Worm (Caenorhabditis elegans) whole organism, young adult: ENCODE measurements around the gene frpr-2.

ENCODE experiments used
- B0261.1 ChIP-seq: sonication (generic microtip); optimal IDR thresholded peaks from 2 replicates; lab custom pipeline; 2016; ENCODE audit warnings: mild to moderate bottlenecking, missing genetic modification characterization, moderate library complexity, missing compliant biosample characterization
- B0336.3 ChIP-seq: fragments of 200-800 bp; sonication (Bioruptor generic); IDR thresholded peaks from 2 replicates; pipeline ENCODE4 v1.3.6; 2022; ENCODE audit warnings: missing genetic modification characterization, missing compliant biosample characterization
- C06A6.2 ChIP-seq: fragments of 200-800 bp; sonication (Bioruptor generic); conservative IDR thresholded peaks from 2 replicates; pipeline ENCODE4 v1.3.6; 2022; ENCODE audit warnings: missing genetic modification characterization, missing compliant biosample characterization
- F23B12.7 ChIP-seq: sonication (generic microtip); optimal IDR thresholded peaks from 2 replicates; lab custom pipeline; 2017; ENCODE audit warnings: missing genetic modification characterization, mild to moderate bottlenecking, missing compliant biosample characterization, antibody characterized with exemption, moderate library complexity; ENCODE audit not compliant: insufficient read depth
- F39B2.1 ChIP-seq: fragments of 200-800 bp; sonication (Bioruptor generic); IDR thresholded peaks from 2 replicates; pipeline ENCODE4 v1.3.6; 2022; ENCODE audit warnings: missing genetic modification reagents, missing genetic modification characterization, missing compliant biosample characterization
- T07F8.4 ChIP-seq: sonication (generic microtip); optimal IDR thresholded peaks from 2 replicates; lab custom pipeline; 2016; ENCODE audit warnings: mild to moderate bottlenecking, missing genetic modification characterization, moderate library complexity, missing compliant biosample characterization
- Y53F4B.3 ChIP-seq: fragments of 200-800 bp; sonication (Bioruptor generic); IDR thresholded peaks from 2 replicates; pipeline ENCODE4 v1.3.6; 2022; ENCODE audit warnings: missing genetic modification reagents, missing genetic modification characterization, missing compliant biosample characterization
- Y79H2A.3 ChIP-seq: fragments of 200-800 bp; sonication (Bioruptor generic); conservative IDR thresholded peaks from 2 replicates; pipeline ENCODE4 v1.3.6; 2022; ENCODE audit warnings: missing genetic modification reagents, missing genetic modification characterization, missing compliant biosample characterization
- akir-1 ChIP-seq: fragments of 200-800 bp; sonication (Bioruptor generic); optimal IDR thresholded peaks from 2 replicates; lab custom pipeline; 2018; ENCODE audit warnings: mild to moderate bottlenecking, missing genetic modification characterization, moderate library complexity, missing compliant biosample characterization
- aptf-2 ChIP-seq: fragments of 200-800 bp; sonication (Bioruptor generic); conservative IDR thresholded peaks from 2 replicates; pipeline ENCODE4 v1.3.6; 2022; ENCODE audit warnings: missing genetic modification reagents, missing genetic modification characterization, missing compliant biosample characterization
- attf-3 ChIP-seq: fragments of 200-800 bp; sonication (Bioruptor generic); conservative IDR thresholded peaks from 2 replicates; pipeline ENCODE4 v1.3.6; 2022; ENCODE audit warnings: missing genetic modification reagents, missing genetic modification characterization, missing compliant biosample characterization
- cebp-1 ChIP-seq, 2 experiments: fragments of 200-800 bp in 1 of 2; sonication (Bioruptor generic) in 1 of 2; sonication (generic microtip) in 1 of 2; IDR thresholded peaks in 1 of 2; optimal IDR thresholded peaks in 1 of 2; 2 replicates each; pipeline versions ENCODE4 v1.3.6 to Lab custom; 2017 to 2022; ENCODE audit warnings: missing compliant biosample characterization in 2 of 2, missing genetic modification characterization in 2 of 2, mild to moderate bottlenecking in 1 of 2, missing genetic modification reagents in 1 of 2, moderate library complexity in 1 of 2
- ceh-58 ChIP-seq: fragments of 200-800 bp; sonication (Bioruptor generic); IDR thresholded peaks from 2 replicates; pipeline ENCODE4 v1.3.6; 2022; ENCODE audit warnings: missing genetic modification characterization, missing compliant biosample characterization
- ceh-79 ChIP-seq: sonication (generic microtip); optimal IDR thresholded peaks from 2 replicates; lab custom pipeline; 2017; ENCODE audit warnings: mild to moderate bottlenecking, missing genetic modification characterization, missing compliant biosample characterization
- chd-7 ChIP-seq: sonication (generic microtip); optimal IDR thresholded peaks from 2 replicates; lab custom pipeline; 2016; ENCODE audit warnings: mild to moderate bottlenecking, missing genetic modification characterization, moderate library complexity, missing compliant biosample characterization
- dpff-1 ChIP-seq: sonication (generic microtip); optimal IDR thresholded peaks from 2 replicates; lab custom pipeline; 2017; ENCODE audit warnings: mild to moderate bottlenecking, missing genetic modification characterization, missing compliant biosample characterization
- egl-44 ChIP-seq: fragments of 200-800 bp; sonication (Bioruptor generic); IDR thresholded peaks from 2 replicates; pipeline ENCODE4 v1.3.6; 2022; ENCODE audit warnings: missing genetic modification reagents, missing genetic modification characterization, missing compliant biosample characterization
- egrh-3 ChIP-seq: fragments of 200-800 bp; sonication (Bioruptor generic); IDR thresholded peaks from 2 replicates; pipeline ENCODE4 v1.3.6; 2022; ENCODE audit warnings: missing genetic modification reagents, missing genetic modification characterization, missing compliant biosample characterization
- fkh-3 ChIP-seq: sonication (generic microtip); optimal IDR thresholded peaks from 2 replicates; lab custom pipeline; 2016; ENCODE audit warnings: mild to moderate bottlenecking, missing genetic modification characterization, missing compliant biosample characterization
- him-1 ChIP-seq: sonication (generic microtip); optimal IDR thresholded peaks from 2 replicates; lab custom pipeline; 2016; ENCODE audit warnings: missing genotype, missing genetic modification reagents, missing genetic modification characterization, missing compliant biosample characterization
- hrde-1 ChIP-seq: sonication (generic microtip); optimal IDR thresholded peaks from 2 replicates; lab custom pipeline; 2016; ENCODE audit warnings: missing genetic modification characterization, mild to moderate bottlenecking, missing compliant biosample characterization, moderate library complexity, missing genotype, missing genetic modification reagents, borderline replicate concordance
- lin-26 ChIP-seq: fragments of 200-800 bp; sonication (Bioruptor generic); IDR thresholded peaks from 2 replicates; pipeline ENCODE4 v1.3.6; 2022; ENCODE audit warnings: missing genetic modification reagents, missing genetic modification characterization, missing compliant biosample characterization
- lin-40 ChIP-seq: sonication (generic microtip); optimal IDR thresholded peaks from 2 replicates; lab custom pipeline; 2016; ENCODE audit warnings: missing genetic modification characterization, mild to moderate bottlenecking, missing compliant biosample characterization, missing genotype, missing genetic modification reagents
- lsl-1 ChIP-seq: fragments of 200-800 bp; sonication (Bioruptor generic); optimal IDR thresholded peaks from 2 replicates; lab custom pipeline; 2018; ENCODE audit warnings: mild to moderate bottlenecking, missing genetic modification characterization, moderate library complexity, missing compliant biosample characterization
- lsy-27 ChIP-seq: sonication (generic microtip); optimal IDR thresholded peaks from 2 replicates; lab custom pipeline; 2017; ENCODE audit warnings: missing genetic modification characterization, mild to moderate bottlenecking, missing compliant biosample characterization, antibody characterized with exemption, missing genotype, borderline replicate concordance; ENCODE audit not compliant: insufficient read depth
- madf-6 ChIP-seq: fragments of 200-800 bp; sonication (Bioruptor generic); IDR thresholded peaks from 2 replicates; pipeline ENCODE4 v1.3.6; 2022; ENCODE audit warnings: missing genetic modification reagents, missing genetic modification characterization, missing compliant biosample characterization
- mel-28 ChIP-seq: sonication (generic microtip); optimal IDR thresholded peaks from 2 replicates; lab custom pipeline; 2016; ENCODE audit warnings: borderline replicate concordance, mild to moderate bottlenecking, missing genetic modification characterization, missing compliant biosample characterization
- mes-4 ChIP-seq: sonication (generic microtip); optimal IDR thresholded peaks from 2 replicates; lab custom pipeline; 2016; ENCODE audit warnings: missing genotype, missing genetic modification characterization, missing compliant biosample characterization
- nfya-2 ChIP-seq: fragments of 200-800 bp; sonication (Bioruptor generic); IDR thresholded peaks from 2 replicates; pipeline ENCODE4 v1.3.6; 2022; ENCODE audit warnings: missing genetic modification reagents, missing genetic modification characterization, missing compliant biosample characterization
- nhr-179 ChIP-seq: sonication (generic microtip); optimal IDR thresholded peaks from 2 replicates; lab custom pipeline; 2016; ENCODE audit warnings: mild to moderate bottlenecking, missing genetic modification characterization, missing compliant biosample characterization
- nhr-90 ChIP-seq: sonication (generic microtip); optimal IDR thresholded peaks from 2 replicates; lab custom pipeline; 2016; ENCODE audit warnings: missing genotype, mild to moderate bottlenecking, missing genetic modification characterization, missing compliant biosample characterization
- pbrm-1 ChIP-seq: fragments of 200-800 bp; sonication (Bioruptor generic); IDR thresholded peaks from 2 replicates; pipeline ENCODE4 v1.3.6; 2022; ENCODE audit warnings: missing genetic modification reagents, missing genetic modification characterization, missing compliant biosample characterization
- pha-4 ChIP-seq: fragments of 150-350 bp; sonication (generic microtip); optimal IDR thresholded peaks from 2 replicates; lab custom pipeline; 2014; ENCODE audit warnings: missing biosample characterization, missing genetic modification reagents, missing genetic modification characterization
- repo-1 ChIP-seq: sonication (generic microtip); optimal IDR thresholded peaks from 2 replicates; lab custom pipeline; 2017; ENCODE audit warnings: mild to moderate bottlenecking, missing genetic modification characterization, missing compliant biosample characterization
- snpc-1.1 ChIP-seq: sonication (generic microtip); optimal IDR thresholded peaks from 2 replicates; lab custom pipeline; 2017; ENCODE audit warnings: missing genetic modification characterization, mild to moderate bottlenecking, missing compliant biosample characterization, antibody characterized with exemption, moderate library complexity, missing genotype, missing genetic modification reagents; ENCODE audit not compliant: insufficient read depth
- snpc-3.4 ChIP-seq: sonication (generic microtip); optimal IDR thresholded peaks from 2 replicates; lab custom pipeline; 2017; ENCODE audit warnings: missing genetic modification characterization, mild to moderate bottlenecking, missing compliant biosample characterization, antibody characterized with exemption, moderate library complexity, missing genotype, missing genetic modification reagents
- snpc-4 ChIP-seq, 5 experiments: fragments of 150-350 bp in 1 of 5; sonication (generic microtip) in 4 of 5; optimal IDR thresholded peaks; 2 replicates each; lab custom pipeline; 2014 to 2018; ENCODE audit warnings: missing genetic modification characterization in 5 of 5, missing biosample characterization in 3 of 5, antibody characterized with exemption in 2 of 5, mild to moderate bottlenecking in 2 of 5, missing compliant biosample characterization in 2 of 5, missing genotype in 2 of 5, moderate library complexity in 2 of 5, missing genetic modification reagents in 1 of 5
- tbp1 ChIP-seq: fragments of 200-800 bp; sonication (Bioruptor generic); optimal IDR thresholded peaks from 2 replicates; lab custom pipeline; 2018; ENCODE audit warnings: mild to moderate bottlenecking, missing genetic modification characterization, missing compliant biosample characterization
- tbx-9 ChIP-seq: sonication (generic microtip); optimal IDR thresholded peaks from 2 replicates; lab custom pipeline; 2016; ENCODE audit warnings: borderline replicate concordance, missing genetic modification characterization, inconsistent platforms, missing compliant biosample characterization
- tlf-1 ChIP-seq: fragments of 200-800 bp; sonication (Bioruptor generic); optimal IDR thresholded peaks from 2 replicates; lab custom pipeline; 2018; ENCODE audit warnings: mild to moderate bottlenecking, missing genetic modification characterization, missing compliant biosample characterization
- unc-130 ChIP-seq: sonication (generic microtip); optimal IDR thresholded peaks from 2 replicates; lab custom pipeline; 2016; ENCODE audit warnings: missing genetic modification reagents, missing genetic modification characterization, missing compliant biosample characterization
- unc-62 ChIP-seq: fragments of 150-350 bp; optimal IDR thresholded peaks from 2 replicates; lab custom pipeline; 2014; ENCODE audit warnings: missing biosample characterization, missing genetic modification reagents, missing genetic modification characterization
- xnd-1 ChIP-seq: sonication (generic microtip); optimal IDR thresholded peaks from 2 replicates; lab custom pipeline; 2016; ENCODE audit warnings: missing genotype, missing genetic modification reagents, missing genetic modification characterization, missing compliant biosample characterization
- zfh-2 ChIP-seq: fragments of 200-800 bp; sonication (Bioruptor generic); conservative IDR thresholded peaks from 2 replicates; pipeline ENCODE4 v1.3.6; 2022; ENCODE audit warnings: missing genetic modification reagents, missing genetic modification characterization, missing compliant biosample characterization
- ztf-25 ChIP-seq: fragments of 200-800 bp; sonication (Bioruptor generic); IDR thresholded peaks from 2 replicates; pipeline ENCODE4 v1.3.6; 2022; ENCODE audit warnings: missing genetic modification reagents, missing genetic modification characterization, missing compliant biosample characterization
- ztf-26 ChIP-seq: sonication (generic microtip); optimal IDR thresholded peaks from 2 replicates; lab custom pipeline; 2017; ENCODE audit warnings: missing genetic modification characterization, missing compliant biosample characterization
- ztf-3 ChIP-seq: fragments of 200-800 bp; sonication (Bioruptor generic); optimal IDR thresholded peaks from 2 replicates; lab custom pipeline; 2018; ENCODE audit warnings: mild to moderate bottlenecking, missing genetic modification characterization, missing compliant biosample characterization

The frpr-2 gene

DNA sequence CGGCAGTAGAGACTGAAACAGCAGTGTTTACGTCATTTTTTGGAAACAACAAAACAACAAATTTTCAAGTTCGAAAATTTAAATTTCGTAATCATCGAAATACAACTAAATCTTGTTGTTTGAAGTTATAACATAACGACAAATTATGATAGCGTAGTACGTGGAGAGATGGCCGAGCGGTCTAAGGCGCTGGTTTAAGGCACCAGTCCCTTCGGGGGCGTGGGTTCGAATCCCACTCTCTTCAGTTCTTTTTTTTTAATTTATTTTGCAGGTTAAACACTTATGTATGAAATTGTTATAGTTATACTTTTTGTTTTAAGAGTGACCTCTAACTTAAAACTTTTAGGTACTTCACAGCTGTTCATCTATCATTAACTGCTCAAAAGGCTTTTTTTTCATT is 23.0 kb upstream of the frpr-2 start (continued):
- TF ChIP-seq dpff-1 (no peak), B0336.3 (GFP tag; lab: Robert Waterston, UW) (no peak), ztf-3 (no peak), pha-4 (tag; lab: Kevin White, UChicago) (no peak), C06A6.2 (GFP tag; lab: Robert Waterston, UW) (no peak), lin-26 (GFP tag; lab: Robert Waterston, UW) (peak; percentile 70), lsl-1 (GFP tag; lab: Kevin White, UChicago) (no peak), snpc-4 (GFP tag; optimal IDR thresholded peaks at IDR 0.05; lab: Kevin White, UChicago) (peak; percentile 43), snpc-4 (tag; optimal IDR thresholded peaks at IDR 0.05; lab: Kevin White, UChicago) (no peak), F39B2.1 (GFP tag; lab: Robert Waterston, UW) (no peak), unc-130 (GFP tag; lab: Kevin White, UChicago) (no peak), Y53F4B.3 (GFP tag; lab: Robert Waterston, UW) (no peak), pbrm-1 (GFP tag; lab: Robert Waterston, UW) (peak; percentile 68), xnd-1 (tag; lab: Kevin White, UChicago) (no peak), tbp1 (GFP tag; lab: Kevin White, UChicago) (peak; percentile 90), chd-7 (no peak), madf-6 (GFP tag; lab: Robert Waterston, UW) (no peak), nfya-2 (GFP tag; lab: Robert Waterston, UW) (no peak), lsy-27 (tag; lab: Kevin White, UChicago) (no peak), T07F8.4 (tag; lab: Kevin White, UChicago) (peak; percentile 16), zfh-2 (GFP tag; lab: Robert Waterston, UW) (no peak), unc-62 (GFP tag; lab: Kevin White, UChicago) (no peak), egl-44 (GFP tag; lab: Robert Waterston, UW) (no peak; the same call in 1 of the 2 replicates), snpc-1.1 (tag; lab: Kevin White, UChicago) (no peak), attf-3 (no peak), F23B12.7 (tag; lab: Kevin White, UChicago) (no peak), aptf-2 (no peak), mes-4 (tag; lab: Kevin White, UChicago) (peak; percentile 16), fkh-3 (no peak), cebp-1 (GFP tag; IDR thresholded peaks at IDR 0.05; lab: Robert Waterston, UW) (peak; percentile 37; the same call in 1 of the 2 replicates), cebp-1 (tag; optimal IDR thresholded peaks at IDR 0.05; lab: Kevin White, UChicago) (no peak), snpc-3.4 (peak; percentile 64), B0261.1 (peak; percentile 70), ceh-58 (GFP tag; lab: Robert Waterston, UW) (no peak), tlf-1 (no peak), nhr-90 (tag; lab: Kevin White, UChicago) (no peak), mel-28 (tag; lab: Kevin White, UChicago) (no peak), hrde-1 (tag; lab: Kevin White, UChicago) (no peak), tbx-9 (tag; lab: Kevin White, UChicago) (no peak), egrh-3 (GFP tag; lab: Robert Waterston, UW) (peak; percentile 37; the same call in 1 of the 2 replicates), ztf-25 (GFP tag; lab: Robert Waterston, UW) (peak; percentile 73; the same call in 1 of the 2 replicates), ztf-26 (no peak), repo-1 (no peak), akir-1 (no peak), nhr-179 (no peak), him-1 (tag; lab: Kevin White, UChicago) (peak; percentile 66), ceh-79 (tag; lab: Kevin White, UChicago) (no peak), lin-40 (tag; lab: Kevin White, UChicago) (no peak), Y79H2A.3 (no peak)
